Worm (Caenorhabditis elegans) whole organism, L3 larva: Measurements from ENCODE around the gene C26H9A.4.
"Not testable (repeated sequence)": the region's sequence is repeated elsewhere in the genome, so short reads cannot be mapped to it uniquely, and the experiment has no call there.

Experiments
- R02D3.7 ChIP-seq: fragments of 150-350 bp; optimal IDR thresholded peaks from 2 replicates; lab custom pipeline; 2014; ENCODE audit warnings: missing biosample characterization, missing genetic modification characterization
- ZK546.5 ChIP-seq: sonication (generic microtip); optimal IDR thresholded peaks from 2 replicates; lab custom pipeline; 2017; ENCODE audit warnings: missing biosample characterization, missing genetic modification characterization
- aly-2 ChIP-seq: fragments of 150-350 bp; optimal IDR thresholded peaks from 2 replicates; lab custom pipeline; 2014; ENCODE audit warnings: missing biosample characterization, missing genetic modification characterization
- ceh-28 ChIP-seq: fragments of 150-350 bp; optimal IDR thresholded peaks from 2 replicates; lab custom pipeline; 2014; ENCODE audit warnings: missing biosample characterization, missing genetic modification reagents, missing genetic modification characterization
- daf-12 ChIP-seq: fragments of 150-350 bp; optimal IDR thresholded peaks from 2 replicates; lab custom pipeline; 2014; ENCODE audit warnings: missing biosample characterization, missing genetic modification reagents, missing genetic modification characterization
- elt-2 ChIP-seq: sonication (generic microtip); optimal IDR thresholded peaks from 2 replicates; lab custom pipeline; 2016; ENCODE audit warnings: missing genetic modification reagents, mild to moderate bottlenecking, missing genetic modification characterization, missing compliant biosample characterization
- elt-3 ChIP-seq, 3 experiments: fragments of 150-350 bp in 1 of 3; sonication (generic microtip) in 2 of 3; optimal IDR thresholded peaks; 2 replicates in 2 of 3; 4 replicates in 1 of 3; lab custom pipeline; 2014 to 2017; ENCODE audit warnings: missing biosample characterization in 3 of 3, missing genetic modification characterization in 3 of 3
- fkh-10 ChIP-seq: sonication (generic microtip); optimal IDR thresholded peaks from 2 replicates; lab custom pipeline; 2017; ENCODE audit warnings: missing biosample characterization, missing genetic modification reagents, missing genetic modification characterization
- hmg-11 ChIP-seq: sonication (generic microtip); optimal IDR thresholded peaks from 2 replicates; lab custom pipeline; 2016; ENCODE audit warnings: missing genetic modification characterization, missing compliant biosample characterization
- lin-15B ChIP-seq: fragments of 150-350 bp; optimal IDR thresholded peaks from 2 replicates; lab custom pipeline; 2014; ENCODE audit warnings: missing biosample characterization, missing genetic modification characterization
- lin-39 ChIP-seq: fragments of 150-350 bp; optimal IDR thresholded peaks from 2 replicates; lab custom pipeline; 2018; ENCODE audit warnings: missing biosample characterization, missing genetic modification reagents, missing genetic modification characterization
- mml-1 ChIP-seq: fragments of 150-350 bp; sonication (generic microtip); optimal IDR thresholded peaks from 3 replicates; lab custom pipeline; 2014; ENCODE audit warnings: missing biosample characterization, missing genetic modification characterization
- nfya-1 ChIP-seq: sonication (generic microtip); optimal IDR thresholded peaks from 2 replicates; lab custom pipeline; 2017; ENCODE audit warnings: missing genetic modification characterization, mild to moderate bottlenecking, missing compliant biosample characterization, antibody characterized with exemption, moderate library complexity; ENCODE audit not compliant: insufficient read depth
- nhr-12 ChIP-seq: fragments of 150-350 bp; optimal IDR thresholded peaks from 2 replicates; lab custom pipeline; 2014; ENCODE audit warnings: missing biosample characterization, missing genetic modification characterization
- nhr-23 ChIP-seq: fragments of 150-350 bp; optimal IDR thresholded peaks from 2 replicates; lab custom pipeline; 2014; ENCODE audit warnings: missing biosample characterization, missing genetic modification reagents, missing genetic modification characterization
- nhr-25 ChIP-seq: sonication (generic microtip); optimal IDR thresholded peaks from 2 replicates; lab custom pipeline; 2017; ENCODE audit warnings: missing biosample characterization, missing genetic modification characterization
- nhr-28 ChIP-seq: fragments of 150-350 bp; optimal IDR thresholded peaks from 2 replicates; lab custom pipeline; 2014; ENCODE audit warnings: missing biosample characterization, missing genetic modification characterization
- pha-4 ChIP-seq: fragments of 150-350 bp; optimal IDR thresholded peaks from 2 replicates; lab custom pipeline; 2014; ENCODE audit warnings: missing biosample characterization, missing genetic modification reagents, missing genetic modification characterization
- snpc-4 ChIP-seq: fragments of 150-350 bp; optimal IDR thresholded peaks from 2 replicates; lab custom pipeline; 2014; ENCODE audit warnings: missing biosample characterization, missing genetic modification characterization
- unc-62 ChIP-seq: fragments of 150-350 bp; sonication (generic microtip); optimal IDR thresholded peaks from 4 replicates; lab custom pipeline; 2014; ENCODE audit warnings: missing biosample characterization, missing genetic modification reagents, missing genetic modification characterization
- zag-1 ChIP-seq: fragments of 150-350 bp; optimal IDR thresholded peaks from 2 replicates; lab custom pipeline; 2014; ENCODE audit warnings: missing biosample characterization, missing genetic modification characterization
- ztf-4 ChIP-seq: fragments of 150-350 bp; optimal IDR thresholded peaks from 2 replicates; lab custom pipeline; 2014; ENCODE audit warnings: missing biosample characterization, missing genetic modification characterization

The C26H9A.4 gene

ce11 chrIV:12640875-12641860 is 12.0 kb upstream of the C26H9A.4 start:
- peak; percentile 14 for TF ChIP-seq nhr-23 (tag; lab: Kevin White, UChicago)
- no peak for TF ChIP-seq nfya-1

- TF ChIP-seq nfya-1, result peak; percentile 92
- no peak for TF ChIP-seq mml-1 (tag; lab: Kevin White, UChicago)
- no peak for TF ChIP-seq lin-15B
- no peak for TF ChIP-seq zag-1 (tag; lab: Kevin White, UChicago)
- TF ChIP-seq nhr-28 (tag; lab: Kevin White, UChicago), result no peak
- TF ChIP-seq aly-2 (tag; lab: Kevin White, UChicago), result no peak
These were observed 2.6 kb upstream of the C26H9A.4 start for ce11 chrIV:12650597-12650996.

ce11 chrIV:12651570-12651969 is 1.6 kb upstream of the C26H9A.4 start:
- TF ChIP-seq lin-15B (peak; percentile 62), snpc-4 (tag; lab: Kevin White, UChicago) (peak; percentile 10), fkh-10 (GFP tag; lab: Kevin White, UChicago) (peak; percentile 92), ceh-28 (tag; lab: Kevin White, UChicago) (no peak), lin-39 (tag; lab: Kevin White, UChicago) (peak; percentile 1), ztf-4 (no peak), nfya-1 (peak; percentile 73), hmg-11 (peak; percentile 41), daf-12 (tag; lab: Kevin White, UChicago) (no peak)
- TF ChIP-seq, all 47 proteins: peak for 6

DNA sequence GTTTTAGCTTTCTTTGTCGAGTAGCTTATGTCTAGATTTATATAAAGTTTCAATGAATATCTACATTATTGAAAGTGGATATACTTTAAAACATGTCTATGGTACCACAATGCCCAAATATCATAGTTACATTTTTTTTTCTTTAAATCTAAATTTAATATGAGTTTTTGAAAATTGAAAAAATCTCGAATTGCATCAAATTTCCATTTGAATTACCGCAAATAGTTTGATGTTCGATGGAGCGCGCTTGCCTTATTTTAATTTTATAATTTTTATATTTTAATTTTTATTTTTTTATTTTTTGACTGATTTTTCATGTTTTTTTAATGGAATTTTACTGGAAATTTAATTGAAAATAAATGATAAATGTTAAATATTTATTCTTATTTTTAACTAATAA is 21.5 kb downstream of the C26H9A.4 start, which contains the start of gene T23B5.4:
Gene T23B5.4 (plus strand): TSS at position 301 of the 400 bp plus-strand sequence.
- TF ChIP-seq ZK546.5 (tag; lab: Kevin White, UChicago) (no peak), nhr-28 (tag; lab: Kevin White, UChicago) (no peak)

- TF ChIP-seq nhr-25; snpc-4 (tag; lab: Kevin White, UChicago); pha-4 (tag; lab: Kevin White, UChicago): not testable (repeated sequence)
These were observed 23.9 kb downstream of the C26H9A.4 start, which contains the start of gene T23B5.6 for ce11 chrIV:12677137-12677536. T23B5.6 (minus strand) TSS chrIV:12677237.

DNA sequence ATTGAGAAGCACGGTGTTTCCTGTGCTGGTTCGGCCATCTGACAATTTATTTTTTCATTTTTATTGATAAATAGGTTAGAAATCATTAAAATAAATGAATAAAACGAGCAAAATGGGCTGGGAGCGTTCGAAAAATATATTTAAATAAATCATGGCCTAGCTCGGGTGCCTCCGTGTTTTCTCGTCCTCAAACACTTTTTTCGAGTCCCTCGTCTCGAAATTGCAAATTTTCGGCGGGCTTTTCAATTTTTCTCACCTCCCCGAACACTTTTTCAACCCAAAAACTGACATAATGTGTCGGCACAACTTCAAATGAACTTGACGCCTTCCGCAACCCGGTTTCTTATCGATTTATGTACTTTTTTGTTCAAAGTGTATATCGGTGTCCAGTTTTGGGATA is 31.1 kb downstream of the C26H9A.4 start, which contains the start of gene prmt-9:
Gene prmt-9 (minus strand): TSS at position 38 of the 400 bp plus-strand sequence.
- peak; percentile 36 for TF ChIP-seq lin-39 (tag; lab: Kevin White, UChicago)
- TF ChIP-seq R02D3.7 (tag; lab: Kevin White, UChicago), result no peak
- TF ChIP-seq lin-15B, result peak; percentile 54
- peak; percentile 36 for TF ChIP-seq nfya-1
- TF ChIP-seq, all 47 proteins: peak for 3

- TF ChIP-seq unc-62 (GFP tag; lab: Kevin White, UChicago) (no peak), ceh-28 (tag; lab: Kevin White, UChicago) (no peak), nhr-12 (no peak), elt-3 (tag; optimal IDR thresholded peaks at IDR 0.05; lab: Kevin White, UChicago) (no peak), elt-2 (no peak), zag-1 (tag; lab: Kevin White, UChicago) (no peak), R02D3.7 (tag; lab: Kevin White, UChicago) (no peak)
These were observed 31.8 kb downstream of the C26H9A.4 start for ce11 chrIV:12684826-12685594.

ce11 chrIV:12685827-12686226 is 32.6 kb downstream of the C26H9A.4 start:
- TF ChIP-seq ztf-4, result no peak
